Worm (Caenorhabditis elegans): ENCODE data around the gene F58G6.3.

The F58G6.3 gene

ce11 chrIV:9651234-9651633 is 2.1 kb upstream of the F58G6.3 start, which contains the start of gene chca-1 (continued):
- TF ChIP-seq nhr-6 (tag; optimal IDR thresholded peaks at IDR 0.05), result peak; percentile 33
- TF ChIP-seq lin-13 (GFP tag; optimal IDR thresholded peaks at IDR 0.05), result no peak
- TF ChIP-seq lin-38 (GFP tag; IDR thresholded peaks at IDR 0.05), result no peak
- TF ChIP-seq nhr-237 (tag; optimal IDR thresholded peaks at IDR 0.05), result no peak
- no peak for TF ChIP-seq nhr-41 (GFP tag; IDR thresholded peaks at IDR 0.05)
- TF ChIP-seq rbr-2 (tag; optimal IDR thresholded peaks at IDR 0.05), result no peak
- TF ChIP-seq dmd-6 (GFP tag; IDR thresholded peaks at IDR 0.05), result peak; percentile 88
- TF ChIP-seq hlh-30 (tag; optimal IDR thresholded peaks at IDR 0.05; ENCODE audit: insufficient read depth), result peak; percentile 14
- TF ChIP-seq F26F4.8 (GFP tag; conservative IDR thresholded peaks at IDR 0.05), result no peak
- TF ChIP-seq nhr-48 (tag; optimal IDR thresholded peaks at IDR 0.05), result peak; percentile 77
- TF ChIP-seq tag-97 (GFP tag; IDR thresholded peaks at IDR 0.05), result no peak
- no peak for TF ChIP-seq pha-4 (GFP tag; IDR thresholded peaks at IDR 0.05)
- no peak for TF ChIP-seq pha-4 (tag; optimal IDR thresholded peaks at IDR 0.05)
- no peak for TF ChIP-seq dpl-1 (GFP tag; optimal IDR thresholded peaks at IDR 0.05)
- no peak for TF ChIP-seq Y5F2A.4 (GFP tag; optimal IDR thresholded peaks at IDR 0.05)
- TF ChIP-seq nhr-76 (tag; optimal IDR thresholded peaks at IDR 0.05), result no peak
- no peak for TF ChIP-seq fos-1 (tag; optimal IDR thresholded peaks at IDR 0.05)
- TF ChIP-seq pqm-1 (tag; optimal IDR thresholded peaks at IDR 0.05), result peak; percentile 95
- TF ChIP-seq ceh-20 (GFP tag; IDR thresholded peaks at IDR 0.05), result 0 out of 2 replicates have a peak, but pooled peaks have one; percentile 31
- TF ChIP-seq ceh-28 (tag; optimal IDR thresholded peaks at IDR 0.05), result no peak
- TF ChIP-seq mxl-3 (GFP tag; optimal IDR thresholded peaks at IDR 0.05), result no peak
- TF ChIP-seq attf-4 (tag; optimal IDR thresholded peaks at IDR 0.05), result no peak
- TF ChIP-seq hlh-11 (tag; optimal IDR thresholded peaks at IDR 0.05), result peak; percentile 75
- TF ChIP-seq daf-8 (GFP tag; IDR thresholded peaks at IDR 0.05), result no peak
- TF ChIP-seq F10B5.3 (tag; optimal IDR thresholded peaks at IDR 0.05), result no peak
- TF ChIP-seq lin-1 (GFP tag; IDR thresholded peaks at IDR 0.05), result peak; percentile 58; the same call in 1 of the 2 replicates
- TF ChIP-seq madf-9 (GFP tag; conservative IDR thresholded peaks at IDR 0.05), result no peak
- TF ChIP-seq daf-19 (GFP tag; conservative IDR thresholded peaks at IDR 0.05), result no peak
- no peak for TF ChIP-seq zfp-2 (tag; optimal IDR thresholded peaks at IDR 0.05)
- no peak for TF ChIP-seq mxl-2 (GFP tag; conservative IDR thresholded peaks at IDR 0.05)
- TF ChIP-seq ctbp-1 (GFP tag; IDR thresholded peaks at IDR 0.05), result no peak
- peak in 1 of 2 experiments; percentile 16 for TF ChIP-seq mdl-1 (tag; optimal IDR thresholded peaks at IDR 0.05)
- TF ChIP-seq R02D3.7 (tag; optimal IDR thresholded peaks at IDR 0.05), result no peak
- no peak for TF ChIP-seq ces-1 (GFP tag; optimal IDR thresholded peaks at IDR 0.05)
- no peak for TF ChIP-seq dmd-8 (GFP tag; IDR thresholded peaks at IDR 0.05)
- peak in 1 of 2 experiments; percentile 29 for TF ChIP-seq hif-1 (tag; optimal IDR thresholded peaks at IDR 0.05)
- peak; percentile 75 for TF ChIP-seq mep-1 (tag; optimal IDR thresholded peaks at IDR 0.05)
- peak; percentile 90 for TF ChIP-seq dve-1 (tag; optimal IDR thresholded peaks at IDR 0.05; ENCODE audit: insufficient read depth)
- TF ChIP-seq aha-1 (tag), result no peak
- TF ChIP-seq Y105C5A.15 (GFP tag; IDR thresholded peaks at IDR 0.05), result no peak
- TF ChIP-seq hmg-1.1 (GFP tag; IDR thresholded peaks at IDR 0.05), result no peak
- TF ChIP-seq php-3 (GFP tag; IDR thresholded peaks at IDR 0.05), result peak; percentile 81
- TF ChIP-seq egl-27 (tag; optimal IDR thresholded peaks at IDR 0.05), result no peak
- no peak for TF ChIP-seq Y75B8A.6 (GFP tag; IDR thresholded peaks at IDR 0.05)
- no peak for TF ChIP-seq ZK546.5 (tag; optimal IDR thresholded peaks at IDR 0.05)
- TF ChIP-seq ztf-7 (tag; optimal IDR thresholded peaks at IDR 0.05), result peak; percentile 70
- TF ChIP-seq vab-7 (GFP tag; IDR thresholded peaks at IDR 0.05), result no peak
- no peak for TF ChIP-seq Y48G9A.11 (GFP tag; IDR thresholded peaks at IDR 0.05)
- TF ChIP-seq egl-43 (GFP tag; IDR thresholded peaks at IDR 0.05), result no peak
- no peak for TF ChIP-seq dmd-9 (GFP tag; IDR thresholded peaks at IDR 0.05)
- no peak for TF ChIP-seq madf-5 (GFP tag; IDR thresholded peaks at IDR 0.05)
- no peak for TF ChIP-seq nhr-77 (tag; optimal IDR thresholded peaks at IDR 0.05)
- TF ChIP-seq nhr-42 (GFP tag; IDR thresholded peaks at IDR 0.05), result no peak
